Worm (Caenorhabditis elegans) whole organism, L4/young adult: ENCODE results near the gene R74.2.
A peak's percentile ranks its signal among the peaks of the same experiment; 100 is the strongest.

Experiments used
- W03F9.2 ChIP-seq: fragments of 150-350 bp; optimal IDR thresholded peaks from 2 replicates; lab custom pipeline; 2014; ENCODE audit warnings: missing biosample characterization, missing genetic modification characterization
- dao-5 ChIP-seq: sonication (generic microtip); optimal IDR thresholded peaks from 2 replicates; lab custom pipeline; 2016; ENCODE audit warnings: missing genotype, missing genetic modification characterization, moderate library complexity, missing compliant biosample characterization
- him-1 ChIP-seq: sonication (generic microtip); optimal IDR thresholded peaks from 2 replicates; lab custom pipeline; 2016; ENCODE audit warnings: missing genotype, missing genetic modification reagents, missing genetic modification characterization, missing compliant biosample characterization

The R74.2 gene

ce11 chrIII:4187845-4188244, at the start of gene R74.2:
Gene R74.2 (plus strand): TSS chrIII:4188160.
- TF ChIP-seq W03F9.2 (no peak), dao-5 (tag; lab: Kevin White, UChicago) (no peak), him-1 (tag; lab: Kevin White, UChicago) (no peak)

- TF ChIP-seq dao-5 (tag; lab: Kevin White, UChicago) (no peak), him-1 (tag; lab: Kevin White, UChicago) (no peak), W03F9.2 (no peak)
These were observed 44.8 kb upstream of the R74.2 start for ce11 chrIII:4143170-4143569.

ce11 chrIII:4150919-4151318, 37.0 kb upstream of the R74.2 start:
- peak; percentile 73 for TF ChIP-seq W03F9.2
- TF ChIP-seq dao-5 (tag; lab: Kevin White, UChicago) = no peak

- TF ChIP-seq him-1 (tag; lab: Kevin White, UChicago) = no peak
- TF ChIP-seq dao-5 (tag; lab: Kevin White, UChicago) = no peak
- TF ChIP-seq W03F9.2 = no peak
These were observed 36.3 kb upstream of the R74.2 start, which contains the start of the genes wht-3 and har-1 for ce11 chrIII:4151548-4152104. Gene wht-3 (minus strand): TSS chrIII:4151598. Gene har-1 (plus strand): TSS chrIII:4152054.

ce11 chrIII:4152309-4152708, 35.7 kb upstream of the R74.2 start:
- TF ChIP-seq W03F9.2 = no peak
- TF ChIP-seq dao-5 (tag; lab: Kevin White, UChicago) = no peak
- TF ChIP-seq him-1 (tag; lab: Kevin White, UChicago) = no peak

ce11 chrIII:4152828-4153227, 35.1 kb upstream of the R74.2 start:
- TF ChIP-seq him-1 (tag; lab: Kevin White, UChicago) (no peak), W03F9.2 (no peak), dao-5 (tag; lab: Kevin White, UChicago) (no peak)

ce11 chrIII:4153299-4153698, 34.7 kb upstream of the R74.2 start, which contains the start of gene glod-4:
Gene glod-4 (plus strand): TSS chrIII:4153599.
- TF ChIP-seq him-1 (tag; lab: Kevin White, UChicago) (no peak), W03F9.2 (no peak), dao-5 (tag; lab: Kevin White, UChicago) (no peak)

ce11 chrIII:4157298-4157697, 30.7 kb upstream of the R74.2 start, which contains the start of gene C16C10.9:
Gene C16C10.9 (minus strand): TSS chrIII:4157398.
- no peak for TF ChIP-seq dao-5 (tag; lab: Kevin White, UChicago)
- TF ChIP-seq him-1 (tag; lab: Kevin White, UChicago) = no peak
- TF ChIP-seq W03F9.2 = no peak

ce11 chrIII:4160937-4161336, 27.0 kb upstream of the R74.2 start, which contains the start of gene C01G12.16:
Gene C01G12.16 (plus strand): TSS chrIII:4161237.
- no peak for TF ChIP-seq W03F9.2
- no peak for TF ChIP-seq dao-5 (tag; lab: Kevin White, UChicago)
- no peak for TF ChIP-seq him-1 (tag; lab: Kevin White, UChicago)

ce11 chrIII:4164071-4164470, 23.9 kb upstream of the R74.2 start, which contains the start of gene C16C10.8:
Gene C16C10.8 (minus strand): TSS chrIII:4164171.
- TF ChIP-seq W03F9.2 = no peak
- TF ChIP-seq dao-5 (tag; lab: Kevin White, UChicago) = no peak
- no peak for TF ChIP-seq him-1 (tag; lab: Kevin White, UChicago)

- TF ChIP-seq dao-5 (tag; lab: Kevin White, UChicago) (no peak), him-1 (tag; lab: Kevin White, UChicago) (no peak), W03F9.2 (no peak)
These were observed 21.2 kb upstream of the R74.2 start, which contains the start of gene rnf-5 for ce11 chrIII:4166745-4167144. Gene rnf-5 (minus strand): TSS chrIII:4166845.

ce11 chrIII:4168665-4169064, 19.3 kb upstream of the R74.2 start, which contains the start of gene ccdc-55:
Gene ccdc-55 (minus strand): TSS chrIII:4168765.
- TF ChIP-seq dao-5 (tag; lab: Kevin White, UChicago) = no peak
- no peak for TF ChIP-seq W03F9.2
- no peak for TF ChIP-seq him-1 (tag; lab: Kevin White, UChicago)

- peak; percentile 45 for TF ChIP-seq him-1 (tag; lab: Kevin White, UChicago)
- peak; percentile 69 for TF ChIP-seq W03F9.2
- peak; percentile 43 for TF ChIP-seq dao-5 (tag; lab: Kevin White, UChicago)
These were observed 17.0 kb upstream of the R74.2 start, which contains the start of the genes rnf-121 and C16C10.4 for ce11 chrIII:4170903-4171377. Gene rnf-121 (minus strand): TSS chrIII:4170953. Gene C16C10.4 (plus strand): TSS chrIII:4171336.

ce11 chrIII:4172210-4172609, 15.8 kb upstream of the R74.2 start:
- TF ChIP-seq him-1 (tag; lab: Kevin White, UChicago) = no peak
- no peak for TF ChIP-seq W03F9.2
- no peak for TF ChIP-seq dao-5 (tag; lab: Kevin White, UChicago)
